Fruit fly (Drosophila melanogaster): ENCODE data around the gene Cyp28d1.
A peak's percentile ranks its signal among the peaks of the same experiment; 100 is the strongest.

The Cyp28d1 gene

dm6 chr2L:5245363-5245892, 35.2 kb downstream of the Cyp28d1 start (continued):
- TF ChIP-seq CG8089 (GFP tag; optimal IDR thresholded peaks at IDR 0.05) = peak; percentile 49
- TF ChIP-seq CG1233 (GFP tag; optimal IDR thresholded peaks at IDR 0.05) = peak; percentile 42
- no peak for TF ChIP-seq Atf3 (GFP tag; optimal IDR thresholded peaks at IDR 0.05)
- TF ChIP-seq zf30C (GFP tag; optimal IDR thresholded peaks at IDR 0.05) = peak; percentile 80
- peak; percentile 8 for TF ChIP-seq pum (GFP tag; optimal IDR thresholded peaks at IDR 0.05)
- TF ChIP-seq gcm2 (GFP tag; optimal IDR thresholded peaks at IDR 0.05) = no peak
- no peak for TF ChIP-seq Jarid2 (GFP tag; optimal IDR thresholded peaks at IDR 0.05)
- TF ChIP-seq gt (GFP tag; IDR thresholded peaks at IDR 0.05) = no peak
- peak; percentile 2 for TF ChIP-seq HmgD (GFP tag; optimal IDR thresholded peaks at IDR 0.05)
- no peak for TF ChIP-seq Nf-YA (GFP tag; IDR thresholded peaks at IDR 0.05)
- peak; percentile 19 for TF ChIP-seq CG8290 (GFP tag; optimal IDR thresholded peaks at IDR 0.05)
- no peak for TF ChIP-seq CG8290 (tag; optimal IDR thresholded peaks at IDR 0.05)
- no peak for TF ChIP-seq CG10321 (GFP tag; IDR thresholded peaks at IDR 0.05)
- no peak for TF ChIP-seq Opbp (GFP tag; IDR thresholded peaks at IDR 0.05; ENCODE audit: partially characterized antibody)
- TF ChIP-seq cad (GFP tag; optimal IDR thresholded peaks at IDR 0.05) = no peak
- no peak for TF ChIP-seq CTCF (GFP tag; optimal IDR thresholded peaks at IDR 0.05)
- no peak for TF ChIP-seq CG32532 (GFP tag; IDR thresholded peaks at IDR 0.05)
- no peak for TF ChIP-seq CG31388 (GFP tag; optimal IDR thresholded peaks at IDR 0.05)
- TF ChIP-seq CG5245 (GFP tag; optimal IDR thresholded peaks at IDR 0.05) = peak; percentile 28
- peak; percentile 29 for TF ChIP-seq CG7839 (tag; optimal IDR thresholded peaks at IDR 0.05)
- TF ChIP-seq E2f1 (GFP tag; IDR thresholded peaks at IDR 0.05) = no peak; the same call in 1 of the 2 replicates
- TF ChIP-seq CG3995 (GFP tag; optimal IDR thresholded peaks at IDR 0.05) = no peak
- TF ChIP-seq schlank (tag; optimal IDR thresholded peaks at IDR 0.05) = no peak
- TF ChIP-seq gem (tag; optimal IDR thresholded peaks at IDR 0.05) = peak; percentile 64
- no peak for TF ChIP-seq repo (GFP tag; optimal IDR thresholded peaks at IDR 0.05)
- TF ChIP-seq pan (optimal IDR thresholded peaks at IDR 0.05) = no peak
- TF ChIP-seq pan (GFP tag; optimal IDR thresholded peaks at IDR 0.05 in 1 of 2, IDR thresholded peaks at IDR 0.05 in 1 of 2) = peak in 1 of 2 experiments; percentile 9
- 0 out of 3 replicates have a peak, but pooled peaks have one; percentile 40 for TF ChIP-seq sr (GFP tag; IDR thresholded peaks at IDR 0.05)
- TF ChIP-seq croc (GFP tag; conservative IDR thresholded peaks at IDR 0.05) = 0 out of 3 replicates have a peak, but pooled peaks have one; percentile 16
- TF ChIP-seq MBD-R2 (GFP tag; IDR thresholded peaks at IDR 0.05) = no peak
- TF ChIP-seq chinmo (GFP tag; IDR thresholded peaks at IDR 0.05; ENCODE audit: partially characterized antibody) = peak; percentile 51; the same call in 1 of the 4 replicates
- no peak for TF ChIP-seq B-H1 (GFP tag; IDR thresholded peaks at IDR 0.05)
- no peak for TF ChIP-seq maf-S (GFP tag; optimal IDR thresholded peaks at IDR 0.05)
- TF ChIP-seq ATbp (GFP tag; optimal IDR thresholded peaks at IDR 0.05) = peak; percentile 55
- TF ChIP-seq Hr78 (GFP tag; optimal IDR thresholded peaks at IDR 0.05) = peak in 1 of 2 experiments; percentile 17
- TF ChIP-seq CG32767 (GFP tag; IDR thresholded peaks at IDR 0.05) = no peak
- no peak for TF ChIP-seq Hmr (GFP tag; optimal IDR thresholded peaks at IDR 0.05)
- no peak for TF ChIP-seq Nf-YC (tag; optimal IDR thresholded peaks at IDR 0.05)
- no peak for TF ChIP-seq CG13894 (tag; optimal IDR thresholded peaks at IDR 0.05)
- no peak for TF ChIP-seq hbn (GFP tag; IDR thresholded peaks at IDR 0.05; ENCODE audit: partially characterized antibody)
- TF ChIP-seq en (GFP tag; optimal IDR thresholded peaks at IDR 0.05) = peak; percentile 3
- TF ChIP-seq Ravus (GFP tag; IDR thresholded peaks at IDR 0.05) = no peak
- TF ChIP-seq klu (GFP tag; IDR thresholded peaks at IDR 0.05) = no peak
- peak; percentile 32 for TF ChIP-seq Xbp1 (GFP tag; optimal IDR thresholded peaks at IDR 0.05)
- TF ChIP-seq CG3726 (GFP tag; IDR thresholded peaks at IDR 0.05) = no peak
- TF ChIP-seq CG18011 (GFP tag; optimal IDR thresholded peaks at IDR 0.05) = no peak
- no peak for TF ChIP-seq HLHmδ (GFP tag; optimal IDR thresholded peaks at IDR 0.05)
- TF ChIP-seq grau (tag; optimal IDR thresholded peaks at IDR 0.05) = peak; percentile 25
- TF ChIP-seq CG17186 (GFP tag; optimal IDR thresholded peaks at IDR 0.05) = no peak
- no peak for TF ChIP-seq dimm (GFP tag; IDR thresholded peaks at IDR 0.05)
- TF ChIP-seq CG32772 (GFP tag; IDR thresholded peaks at IDR 0.05) = peak; percentile 38; the same call in 1 of the 2 replicates
- TF ChIP-seq Dp (GFP tag; optimal IDR thresholded peaks at IDR 0.05) = no peak

Measured in whole organism, embryonic.